Worm (Caenorhabditis elegans) whole organism, young adult: ENCODE data around the gene C08B6.3.

ENCODE experiments used
- C06A6.2 ChIP-seq: fragments of 200-800 bp; sonication (Bioruptor generic); conservative IDR thresholded peaks from 2 replicates; pipeline ENCODE4 v1.3.6; 2022; ENCODE audit warnings: missing genetic modification characterization, missing compliant biosample characterization
- F33H1.4 ChIP-seq: fragments of 200-800 bp; sonication (Bioruptor generic); IDR thresholded peaks from 2 replicates; pipeline ENCODE4 v1.3.6; 2022; ENCODE audit warnings: missing genetic modification reagents, missing genetic modification characterization, missing compliant biosample characterization
- F55B11.4 ChIP-seq: sonication (generic microtip); optimal IDR thresholded peaks from 2 replicates; lab custom pipeline; 2016; ENCODE audit warnings: missing compliant biosample characterization, missing genetic modification characterization, borderline replicate concordance; ENCODE audit not compliant: insufficient read depth
- F57A8.1 ChIP-seq: fragments of 200-800 bp; sonication (Bioruptor generic); optimal IDR thresholded peaks from 2 replicates; lab custom pipeline; 2018; ENCODE audit warnings: mild to moderate bottlenecking, missing genetic modification characterization, moderate library complexity, missing compliant biosample characterization
- F57C9.4 ChIP-seq: sonication (generic microtip); optimal IDR thresholded peaks from 2 replicates; lab custom pipeline; 2017; ENCODE audit warnings: mild to moderate bottlenecking, missing genetic modification characterization, missing compliant biosample characterization
- Y67H2A.10 ChIP-seq: fragments of 200-800 bp; sonication (Bioruptor generic); conservative IDR thresholded peaks from 2 replicates; pipeline ENCODE4 v1.3.6; 2022; ENCODE audit warnings: missing genetic modification reagents, missing genetic modification characterization, missing compliant biosample characterization
- akir-1 ChIP-seq: fragments of 200-800 bp; sonication (Bioruptor generic); optimal IDR thresholded peaks from 2 replicates; lab custom pipeline; 2018; ENCODE audit warnings: mild to moderate bottlenecking, missing genetic modification characterization, moderate library complexity, missing compliant biosample characterization
- ama-1 ChIP-seq, 3 experiments: fragments of 150-350 bp in 1 of 3; sonication (generic microtip) in 2 of 3; optimal IDR thresholded peaks; 2 replicates each; lab custom pipeline; 2014 to 2018; ENCODE audit warnings: missing biosample characterization in 2 of 3, missing genetic modification characterization in 2 of 3, missing genetic modification reagents in 2 of 3
- bed-1 ChIP-seq: fragments of 200-800 bp; sonication (Bioruptor generic); IDR thresholded peaks from 2 replicates; pipeline ENCODE4 v1.3.6; 2022; ENCODE audit warnings: missing genetic modification reagents, missing genetic modification characterization, missing compliant biosample characterization
- ccch-3 ChIP-seq: fragments of 200-800 bp; sonication (Bioruptor generic); optimal IDR thresholded peaks from 2 replicates; lab custom pipeline; 2018; ENCODE audit warnings: mild to moderate bottlenecking, missing genetic modification characterization, missing compliant biosample characterization
- cebp-1 ChIP-seq, 2 experiments: fragments of 200-800 bp in 1 of 2; sonication (Bioruptor generic) in 1 of 2; sonication (generic microtip) in 1 of 2; IDR thresholded peaks in 1 of 2; optimal IDR thresholded peaks in 1 of 2; 2 replicates each; pipeline versions ENCODE4 v1.3.6 to Lab custom; 2017 to 2022; ENCODE audit warnings: missing compliant biosample characterization in 2 of 2, missing genetic modification characterization in 2 of 2, mild to moderate bottlenecking in 1 of 2, missing genetic modification reagents in 1 of 2, moderate library complexity in 1 of 2
- ceh-40 ChIP-seq: fragments of 200-800 bp; sonication (Bioruptor generic); IDR thresholded peaks from 2 replicates; pipeline ENCODE4 v1.3.6; 2022; ENCODE audit warnings: missing genetic modification characterization, missing compliant biosample characterization
- ceh-79 ChIP-seq: sonication (generic microtip); optimal IDR thresholded peaks from 2 replicates; lab custom pipeline; 2017; ENCODE audit warnings: mild to moderate bottlenecking, missing genetic modification characterization, missing compliant biosample characterization
- dpff-1 ChIP-seq: sonication (generic microtip); optimal IDR thresholded peaks from 2 replicates; lab custom pipeline; 2017; ENCODE audit warnings: mild to moderate bottlenecking, missing genetic modification characterization, missing compliant biosample characterization
- efl-1 ChIP-seq: fragments of 150-350 bp; optimal IDR thresholded peaks from 2 replicates; lab custom pipeline; 2014; ENCODE audit warnings: missing biosample characterization, missing genetic modification reagents, missing genetic modification characterization
- ekl-4 ChIP-seq: fragments of 200-800 bp; sonication (Bioruptor generic); IDR thresholded peaks from 2 replicates; pipeline ENCODE4 v1.3.6; 2022; ENCODE audit warnings: missing genetic modification reagents, missing genetic modification characterization, missing compliant biosample characterization
- fkh-3 ChIP-seq: sonication (generic microtip); optimal IDR thresholded peaks from 2 replicates; lab custom pipeline; 2016; ENCODE audit warnings: mild to moderate bottlenecking, missing genetic modification characterization, missing compliant biosample characterization
- gei-17 ChIP-seq: fragments of 200-800 bp; sonication (Bioruptor generic); optimal IDR thresholded peaks from 2 replicates; lab custom pipeline; 2018; ENCODE audit warnings: mild to moderate bottlenecking, missing genetic modification characterization, missing compliant biosample characterization
- hlh-12 ChIP-seq: sonication (generic microtip); optimal IDR thresholded peaks from 2 replicates; lab custom pipeline; 2016; ENCODE audit warnings: missing genetic modification characterization, missing compliant biosample characterization
- let-607 ChIP-seq, 2 experiments: fragments of 200-800 bp in 1 of 2; sonication (Bioruptor generic) in 1 of 2; sonication (generic microtip) in 1 of 2; optimal IDR thresholded peaks; 2 replicates each; lab custom pipeline; 2016 to 2018; ENCODE audit warnings: mild to moderate bottlenecking in 2 of 2, missing compliant biosample characterization in 2 of 2, missing genetic modification characterization in 2 of 2, moderate library complexity in 2 of 2, missing genotype in 1 of 2
- lin-40 ChIP-seq: sonication (generic microtip); optimal IDR thresholded peaks from 2 replicates; lab custom pipeline; 2016; ENCODE audit warnings: missing genetic modification characterization, mild to moderate bottlenecking, missing compliant biosample characterization, missing genotype, missing genetic modification reagents
- lsl-1 ChIP-seq: fragments of 200-800 bp; sonication (Bioruptor generic); optimal IDR thresholded peaks from 2 replicates; lab custom pipeline; 2018; ENCODE audit warnings: mild to moderate bottlenecking, missing genetic modification characterization, moderate library complexity, missing compliant biosample characterization
- madf-10 ChIP-seq: sonication (generic microtip); optimal IDR thresholded peaks from 2 replicates; lab custom pipeline; 2016; ENCODE audit warnings: mild to moderate bottlenecking, missing genetic modification characterization, missing compliant biosample characterization
- madf-3 ChIP-seq: fragments of 200-800 bp; sonication (Bioruptor generic); IDR thresholded peaks from 2 replicates; pipeline ENCODE4 v1.3.6; 2022; ENCODE audit warnings: missing genetic modification reagents, missing genetic modification characterization, missing compliant biosample characterization
- madf-6 ChIP-seq: fragments of 200-800 bp; sonication (Bioruptor generic); IDR thresholded peaks from 2 replicates; pipeline ENCODE4 v1.3.6; 2022; ENCODE audit warnings: missing genetic modification reagents, missing genetic modification characterization, missing compliant biosample characterization
- nhr-80 ChIP-seq: sonication (generic microtip); optimal IDR thresholded peaks from 2 replicates; lab custom pipeline; 2016; ENCODE audit warnings: missing genetic modification characterization, missing compliant biosample characterization
- nhr-90 ChIP-seq: sonication (generic microtip); optimal IDR thresholded peaks from 2 replicates; lab custom pipeline; 2016; ENCODE audit warnings: missing genotype, mild to moderate bottlenecking, missing genetic modification characterization, missing compliant biosample characterization
- pbrm-1 ChIP-seq: fragments of 200-800 bp; sonication (Bioruptor generic); IDR thresholded peaks from 2 replicates; pipeline ENCODE4 v1.3.6; 2022; ENCODE audit warnings: missing genetic modification reagents, missing genetic modification characterization, missing compliant biosample characterization
- repo-1 ChIP-seq: sonication (generic microtip); optimal IDR thresholded peaks from 2 replicates; lab custom pipeline; 2017; ENCODE audit warnings: mild to moderate bottlenecking, missing genetic modification characterization, missing compliant biosample characterization
- rpc-1 ChIP-seq, 2 experiments: fragments of 150-350 bp in 1 of 2; sonication (generic microtip) in 1 of 2; optimal IDR thresholded peaks; 2 replicates each; lab custom pipeline; 2014 to 2018; ENCODE audit warnings: missing biosample characterization in 1 of 2, missing genetic modification characterization in 1 of 2, missing genetic modification reagents in 1 of 2, missing genotype in 1 of 2
- sdz-38 ChIP-seq: sonication (generic microtip); optimal IDR thresholded peaks from 2 replicates; lab custom pipeline; 2016; ENCODE audit warnings: missing genotype, missing genetic modification characterization, missing compliant biosample characterization
- snpc-4 ChIP-seq, 5 experiments: fragments of 150-350 bp in 1 of 5; sonication (generic microtip) in 4 of 5; optimal IDR thresholded peaks; 2 replicates each; lab custom pipeline; 2014 to 2018; ENCODE audit warnings: missing genetic modification characterization in 5 of 5, missing biosample characterization in 3 of 5, antibody characterized with exemption in 2 of 5, mild to moderate bottlenecking in 2 of 5, missing compliant biosample characterization in 2 of 5, missing genotype in 2 of 5, moderate library complexity in 2 of 5, missing genetic modification reagents in 1 of 5
- sptf-2 ChIP-seq: fragments of 200-800 bp; sonication (Bioruptor generic); optimal IDR thresholded peaks from 2 replicates; lab custom pipeline; 2018; ENCODE audit warnings: mild to moderate bottlenecking, missing genetic modification characterization, missing compliant biosample characterization
- tbx-9 ChIP-seq: sonication (generic microtip); optimal IDR thresholded peaks from 2 replicates; lab custom pipeline; 2016; ENCODE audit warnings: borderline replicate concordance, missing genetic modification characterization, inconsistent platforms, missing compliant biosample characterization
- tlf-1 ChIP-seq: fragments of 200-800 bp; sonication (Bioruptor generic); optimal IDR thresholded peaks from 2 replicates; lab custom pipeline; 2018; ENCODE audit warnings: mild to moderate bottlenecking, missing genetic modification characterization, missing compliant biosample characterization
- unc-62 ChIP-seq: fragments of 150-350 bp; optimal IDR thresholded peaks from 2 replicates; lab custom pipeline; 2014; ENCODE audit warnings: missing biosample characterization, missing genetic modification reagents, missing genetic modification characterization
- ztf-26 ChIP-seq: sonication (generic microtip); optimal IDR thresholded peaks from 2 replicates; lab custom pipeline; 2017; ENCODE audit warnings: missing genetic modification characterization, missing compliant biosample characterization

Gene C08B6.3

DNA sequence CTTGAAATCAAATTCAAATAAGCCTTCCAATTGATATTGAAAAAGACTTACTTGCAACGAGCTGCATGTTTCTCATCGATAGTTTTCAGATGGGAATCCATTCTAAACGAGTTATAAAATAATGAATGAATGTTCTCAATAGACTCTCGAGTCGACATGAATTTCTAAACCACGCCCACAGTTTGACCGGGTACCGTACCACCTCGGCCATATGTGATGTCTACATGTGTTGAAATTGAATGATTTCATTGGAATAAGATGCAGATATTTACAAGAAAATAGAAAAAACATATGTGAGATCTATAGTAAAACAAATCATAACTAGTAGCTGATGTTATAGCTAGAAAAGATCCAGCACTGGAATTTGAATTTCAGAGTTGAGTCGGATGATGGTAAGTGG lies 21.6 kb downstream of the C08B6.3 start, which contains the start of gene R04B5.7:
R04B5.7 (minus strand) TSS at position 101 of the 400 bp plus-strand sequence.
- no peak for TF ChIP-seq pbrm-1 (GFP tag; lab: Robert Waterston, UW)
- no peak for TF ChIP-seq ekl-4 (GFP tag; lab: Robert Waterston, UW)
- no peak for TF ChIP-seq let-607 (tag; optimal IDR thresholded peaks at IDR 0.05; lab: Kevin White, UChicago)
- no peak for TF ChIP-seq Y67H2A.10 (GFP tag; lab: Robert Waterston, UW)
- TF ChIP-seq F55B11.4 (tag; lab: Kevin White, UChicago): no peak
- TF ChIP-seq gei-17: no peak
- no peak for TF ChIP-seq tbx-9 (tag; lab: Kevin White, UChicago)
- no peak for TF ChIP-seq F57C9.4 (tag; lab: Kevin White, UChicago)
- TF ChIP-seq madf-10 (tag; lab: Kevin White, UChicago): no peak
- TF ChIP-seq fkh-3 (tag; lab: Kevin White, UChicago): no peak
- TF ChIP-seq sdz-38 (tag; lab: Kevin White, UChicago): no peak
- TF ChIP-seq ccch-3 (GFP tag; lab: Kevin White, UChicago): no peak
- TF ChIP-seq hlh-12: no peak
- TF ChIP-seq cebp-1 (GFP tag; IDR thresholded peaks at IDR 0.05; lab: Robert Waterston, UW): no peak
- TF ChIP-seq cebp-1 (tag; optimal IDR thresholded peaks at IDR 0.05; lab: Kevin White, UChicago): no peak
- TF ChIP-seq C06A6.2 (GFP tag; lab: Robert Waterston, UW): no peak
- TF ChIP-seq bed-1 (GFP tag; lab: Robert Waterston, UW): no peak
- TF ChIP-seq, all 124 proteins: peak for 0

ce11 chrV:10087103-10087502 lies 25.0 kb downstream of the C08B6.3 start, which contains the start of gene R04B5.5:
Gene R04B5.5, plus strand, starts transcription at chrV:10087480.
- peak; percentile 58 for TF ChIP-seq nhr-80
- peak; percentile 33 for TF ChIP-seq lin-40 (tag; lab: Kevin White, UChicago)
- no peak for TF ChIP-seq efl-1 (GFP tag; lab: Kevin White, UChicago)

DNA sequence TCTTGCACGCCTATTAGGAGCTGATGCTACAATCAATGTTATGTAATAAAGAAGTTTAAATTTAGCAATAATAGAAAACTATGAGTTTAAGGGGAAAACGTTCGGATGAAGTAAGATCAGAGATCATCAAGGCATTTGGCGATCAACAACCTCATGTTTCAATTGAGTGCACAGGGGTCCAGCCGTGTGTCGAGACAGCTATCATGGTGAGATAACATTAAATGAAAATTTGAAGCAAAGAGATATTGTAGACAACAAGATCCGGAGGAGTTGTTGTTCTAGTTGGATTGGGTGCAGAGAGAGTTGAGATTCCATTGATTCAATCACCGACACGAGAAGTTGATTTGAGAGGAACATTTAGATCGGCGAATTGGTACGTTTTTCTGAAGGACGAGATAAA lies 25.9 kb downstream of the C08B6.3 start:
- TF ChIP-seq repo-1 (tag; lab: Kevin White, UChicago): no peak
- no peak for TF ChIP-seq ceh-40 (GFP tag; lab: Robert Waterston, UW)
- no peak for TF ChIP-seq rpc-1 (optimal IDR thresholded peaks at IDR 0.05; lab: Kevin White, UChicago)
- TF ChIP-seq rpc-1 (tag; optimal IDR thresholded peaks at IDR 0.05; lab: Kevin White, UChicago): no peak
- TF ChIP-seq akir-1 (GFP tag; lab: Kevin White, UChicago): no peak
- TF ChIP-seq F33H1.4 (GFP tag; lab: Robert Waterston, UW): no peak
- no peak for TF ChIP-seq F57A8.1 (GFP tag; lab: Kevin White, UChicago)
- TF ChIP-seq nhr-90: no peak
- no peak for TF ChIP-seq ama-1 (optimal IDR thresholded peaks at IDR 0.05; lab: Kevin White, UChicago)
- TF ChIP-seq ama-1 (GFP tag; optimal IDR thresholded peaks at IDR 0.05; lab: Kevin White, UChicago): no peak
- no peak for TF ChIP-seq tlf-1 (GFP tag; lab: Kevin White, UChicago)
- TF ChIP-seq lsl-1 (GFP tag; lab: Kevin White, UChicago): no peak
- TF ChIP-seq snpc-4 (GFP tag; optimal IDR thresholded peaks at IDR 0.05; lab: Kevin White, UChicago): no peak
- no peak for TF ChIP-seq snpc-4 (tag; optimal IDR thresholded peaks at IDR 0.05; lab: Kevin White, UChicago)
- no peak for TF ChIP-seq unc-62 (GFP tag; lab: Kevin White, UChicago)
- no peak for TF ChIP-seq madf-3 (GFP tag; lab: Robert Waterston, UW)
- no peak for TF ChIP-seq sptf-2 (GFP tag; lab: Kevin White, UChicago)
- no peak for TF ChIP-seq dpff-1
- TF ChIP-seq ceh-79 (tag; lab: Kevin White, UChicago): no peak
- no peak for TF ChIP-seq madf-6 (GFP tag; lab: Robert Waterston, UW)
- no peak for TF ChIP-seq ztf-26 (tag; lab: Kevin White, UChicago)
- TF ChIP-seq, all 124 proteins: peak for 0
